Fruit fly (Drosophila melanogaster) whole organism, prepupa: Measurements from ENCODE around the gene CG43255.

Experiments used
- Blimp-1 ChIP-seq: fragments of 200-800 bp; sonication (Bioruptor generic); optimal IDR thresholded peaks from 3 replicates; lab custom pipeline; 2017; ENCODE audit warnings: missing biosample characterization, missing genetic modification characterization, mild to moderate bottlenecking, moderate library complexity, missing genetic modification reagents
- CG10631 ChIP-seq: fragments of 200-800 bp; sonication (Bioruptor generic); optimal IDR thresholded peaks from 2 replicates; lab custom pipeline; 2016; ENCODE audit warnings: missing biosample characterization, missing genetic modification characterization
- CG10669 ChIP-seq: fragments of 200-800 bp; sonication (Bioruptor generic); optimal IDR thresholded peaks from 3 replicates; lab custom pipeline; 2018; ENCODE audit warnings: missing biosample characterization, mild to moderate bottlenecking, missing genetic modification characterization, moderate library complexity
- CG11294 ChIP-seq: fragments of 200-800 bp; sonication (Bioruptor generic); IDR thresholded peaks from 2 replicates; pipeline ENCODE4 v1.3.6; 2022; ENCODE audit warnings: missing biosample characterization, missing genetic modification characterization
- CG15336 ChIP-seq: fragments of 200-800 bp; sonication (Bioruptor generic); IDR thresholded peaks from 2 replicates; pipeline ENCODE4 v1.3.6; 2022; ENCODE audit warnings: missing biosample characterization, missing genetic modification characterization
- CG16779 ChIP-seq: fragments of 200-800 bp; sonication (Bioruptor generic); optimal IDR thresholded peaks from 3 replicates; lab custom pipeline; 2017; ENCODE audit warnings: missing biosample characterization, mild to moderate bottlenecking, missing genetic modification characterization
- CG3032 ChIP-seq: fragments of 200-800 bp; optimal IDR thresholded peaks from 2 replicates; lab custom pipeline; 2019; ENCODE audit warnings: missing biosample characterization, mild to moderate bottlenecking, missing genetic modification characterization, moderate library complexity
- CG31627 ChIP-seq: fragments of 200-800 bp; sonication (Bioruptor generic); optimal IDR thresholded peaks from 3 replicates; lab custom pipeline; 2016; ENCODE audit warnings: missing biosample characterization, missing genetic modification characterization
- CG32006 ChIP-seq: fragments of 200-800 bp; sonication (Bioruptor generic); optimal IDR thresholded peaks from 3 replicates; lab custom pipeline; 2017; ENCODE audit warnings: missing biosample characterization, mild to moderate bottlenecking, missing genetic modification characterization
- CG3919 ChIP-seq: fragments of 200-800 bp; sonication (Bioruptor generic); optimal IDR thresholded peaks from 3 replicates; lab custom pipeline; 2016; ENCODE audit warnings: missing biosample characterization, missing genetic modification characterization
- CG4318 ChIP-seq: fragments of 200-800 bp; sonication (Bioruptor generic); optimal IDR thresholded peaks from 3 replicates; lab custom pipeline; 2017; ENCODE audit warnings: missing biosample characterization, mild to moderate bottlenecking, missing genetic modification characterization
- CG6276 ChIP-seq: fragments of 200-800 bp; sonication (Bioruptor generic); optimal IDR thresholded peaks from 2 replicates; lab custom pipeline; 2017; ENCODE audit warnings: missing biosample characterization, mild to moderate bottlenecking, missing genetic modification characterization
- CG6792 ChIP-seq: fragments of 200-800 bp; sonication (Bioruptor generic); optimal IDR thresholded peaks from 3 replicates; lab custom pipeline; 2016; ENCODE audit warnings: missing biosample characterization, missing genetic modification characterization
- CG7368 ChIP-seq: fragments of 200-800 bp; sonication (Bioruptor generic); optimal IDR thresholded peaks from 3 replicates; lab custom pipeline; 2016; ENCODE audit warnings: missing biosample characterization, missing genetic modification characterization
- CG8119 ChIP-seq: fragments of 200-800 bp; sonication (Bioruptor generic); IDR thresholded peaks from 3 replicates; pipeline ENCODE4 v1.3.6; 2022; ENCODE audit warnings: missing biosample characterization, missing genetic modification characterization
- CG8319 ChIP-seq: fragments of 200-800 bp; sonication (Bioruptor generic); optimal IDR thresholded peaks from 3 replicates; lab custom pipeline; 2016; ENCODE audit warnings: missing biosample characterization, missing genetic modification characterization
- CG8632 ChIP-seq: fragments of 200-800 bp; sonication (Bioruptor generic); optimal IDR thresholded peaks from 3 replicates; lab custom pipeline; 2016; ENCODE audit warnings: missing biosample characterization, missing genetic modification characterization
- Eip75B ChIP-seq: fragments of 200-800 bp; sonication (Bioruptor generic); optimal IDR thresholded peaks from 3 replicates; lab custom pipeline; 2016; ENCODE audit warnings: missing biosample characterization, missing genetic modification characterization
- Eip78C ChIP-seq: fragments of 200-800 bp; sonication (Bioruptor generic); peaks from one replicate; lab custom pipeline; 2016; ENCODE audit warnings: missing biosample characterization, missing genetic modification characterization
- Ets21C ChIP-seq: fragments of 200-800 bp; sonication (Bioruptor generic); optimal IDR thresholded peaks from 3 replicates; lab custom pipeline; 2016; ENCODE audit warnings: missing biosample characterization, missing genetic modification characterization
- Gug ChIP-seq: fragments of 200-800 bp; sonication (Bioruptor generic); IDR thresholded peaks from 2 replicates; pipeline ENCODE4 v1.3.6; 2022; ENCODE audit warnings: missing biosample characterization, missing genetic modification characterization
- Hr38 ChIP-seq: sonication (Bioruptor generic); optimal IDR thresholded peaks from 2 replicates; lab custom pipeline; 2016; ENCODE audit warnings: missing biosample characterization, missing genetic modification characterization
- Hr39 ChIP-seq: fragments of 200-800 bp; sonication (Bioruptor generic); optimal IDR thresholded peaks from 2 replicates; lab custom pipeline; 2016; ENCODE audit warnings: missing biosample characterization, missing genetic modification characterization
- Hr4 ChIP-seq: fragments of 200-800 bp; sonication (Bioruptor generic); optimal IDR thresholded peaks from 3 replicates; lab custom pipeline; 2016; ENCODE audit warnings: missing biosample characterization, missing genetic modification characterization
- Lpt ChIP-seq: fragments of 200-800 bp; sonication (Bioruptor generic); optimal IDR thresholded peaks from 3 replicates; lab custom pipeline; 2016; ENCODE audit warnings: missing biosample characterization, missing genetic modification characterization
- OdsH ChIP-seq: fragments of 200-800 bp; sonication (Bioruptor generic); optimal IDR thresholded peaks from 3 replicates; lab custom pipeline; 2016; ENCODE audit warnings: missing biosample characterization, missing genetic modification characterization
- Smox ChIP-seq: fragments of 200-800 bp; sonication (Bioruptor generic); optimal IDR thresholded peaks from 3 replicates; lab custom pipeline; 2016; ENCODE audit warnings: missing biosample characterization, missing genetic modification characterization
- Sox102F ChIP-seq: fragments of 200-800 bp; sonication (Bioruptor generic); optimal IDR thresholded peaks from 2 replicates; lab custom pipeline; 2016; ENCODE audit warnings: missing biosample characterization, mild to moderate bottlenecking, missing genetic modification characterization
- Sox14 ChIP-seq: fragments of 200-800 bp; sonication (Bioruptor generic); optimal IDR thresholded peaks from 3 replicates; lab custom pipeline; 2016; ENCODE audit warnings: missing biosample characterization, missing genetic modification characterization
- Sox15 ChIP-seq: fragments of 200-800 bp; sonication (Bioruptor generic); optimal IDR thresholded peaks from 3 replicates; lab custom pipeline; 2016; ENCODE audit warnings: missing biosample characterization, missing genetic modification characterization
- achi ChIP-seq: fragments of 200-800 bp; sonication (Bioruptor generic); optimal IDR thresholded peaks from 3 replicates; lab custom pipeline; 2016; ENCODE audit warnings: missing biosample characterization, missing genetic modification characterization
- acj6 ChIP-seq: fragments of 200-800 bp; sonication (Bioruptor generic); optimal IDR thresholded peaks from 3 replicates; lab custom pipeline; 2016; ENCODE audit warnings: missing biosample characterization, missing genetic modification characterization
- cyc ChIP-seq: fragments of 200-800 bp; sonication (Bioruptor generic); optimal IDR thresholded peaks from 3 replicates; lab custom pipeline; 2016; ENCODE audit warnings: missing biosample characterization, missing genetic modification characterization
- dac ChIP-seq: fragments of 200-800 bp; sonication (Bioruptor generic); optimal IDR thresholded peaks from 2 replicates; lab custom pipeline; 2017; ENCODE audit warnings: missing biosample characterization, mild to moderate bottlenecking, missing genetic modification characterization
- dsx ChIP-seq: fragments of 200-800 bp; optimal IDR thresholded peaks from 3 replicates; lab custom pipeline; 2019; ENCODE audit warnings: missing biosample characterization, mild to moderate bottlenecking, missing genetic modification characterization, moderate library complexity; ENCODE audit not compliant: poor library complexity, severe bottlenecking
- eg ChIP-seq: fragments of 200-800 bp; sonication (Bioruptor generic); IDR thresholded peaks from 3 replicates; pipeline ENCODE4 v1.3.6; 2022; ENCODE audit warnings: missing biosample characterization, missing genetic modification characterization
- esn ChIP-seq: fragments of 200-800 bp; sonication (Bioruptor generic); optimal IDR thresholded peaks from 2 replicates; lab custom pipeline; 2016; ENCODE audit warnings: missing biosample characterization, mild to moderate bottlenecking, missing genetic modification characterization, moderate library complexity
- fd59A ChIP-seq: fragments of 200-800 bp; sonication (Bioruptor generic); optimal IDR thresholded peaks from 2 replicates; lab custom pipeline; 2017; ENCODE audit warnings: missing biosample characterization, mild to moderate bottlenecking, missing genetic modification characterization, missing genetic modification reagents
- fd85E ChIP-seq: fragments of 200-800 bp; sonication (Bioruptor generic); optimal IDR thresholded peaks from 3 replicates; lab custom pipeline; 2016; ENCODE audit warnings: missing biosample characterization, missing genetic modification characterization
- lz ChIP-seq: fragments of 200-800 bp; sonication (Bioruptor generic); optimal IDR thresholded peaks from 3 replicates; lab custom pipeline; 2016; ENCODE audit warnings: missing biosample characterization, missing genetic modification characterization
- net ChIP-seq: fragments of 200-800 bp; sonication (Bioruptor generic); optimal IDR thresholded peaks from 3 replicates; lab custom pipeline; 2016; ENCODE audit warnings: missing biosample characterization, missing genetic modification characterization
- pdm3 ChIP-seq: fragments of 200-800 bp; sonication (Bioruptor generic); optimal IDR thresholded peaks from 3 replicates; lab custom pipeline; 2016; ENCODE audit warnings: missing biosample characterization, missing genetic modification characterization
- salr ChIP-seq, 2 experiments: fragments of 200-800 bp; sonication (Bioruptor generic); optimal IDR thresholded peaks; 3 replicates each; lab custom pipeline; 2016 to 2018; ENCODE audit warnings: missing biosample characterization in 2 of 2, missing genetic modification characterization in 2 of 2, mild to moderate bottlenecking in 1 of 2
- spab ChIP-seq: fragments of 200-800 bp; sonication (Bioruptor generic); optimal IDR thresholded peaks from 2 replicates; lab custom pipeline; 2017; ENCODE audit warnings: missing biosample characterization, mild to moderate bottlenecking, missing genetic modification characterization, missing genetic modification reagents
- svp ChIP-seq: fragments of 200-800 bp; sonication (Bioruptor generic); peaks from one replicate; lab custom pipeline; 2016; ENCODE audit warnings: missing biosample characterization, missing genetic modification characterization
- topi ChIP-seq: fragments of 200-800 bp; sonication (Bioruptor generic); optimal IDR thresholded peaks from 3 replicates; lab custom pipeline; 2016; ENCODE audit warnings: missing biosample characterization, missing genetic modification characterization
- vri ChIP-seq: fragments of 200-800 bp; sonication (Bioruptor generic); optimal IDR thresholded peaks from 3 replicates; lab custom pipeline; 2016; ENCODE audit warnings: missing biosample characterization, mild to moderate bottlenecking, missing genetic modification characterization

The CG43255 gene

dm6 chrX:8891565-8892276, 32.0 kb upstream of the CG43255 start (continued):
- TF ChIP-seq lz (GFP tag; lab: Kevin White, UChicago), result peak; percentile 59
- TF ChIP-seq eg (GFP tag; lab: Robert Waterston, UW), result peak; percentile 73
- peak; percentile 44 for TF ChIP-seq CG16779
- peak; percentile 71; the same call in 1 of the 2 replicates for TF ChIP-seq CG15336
- peak; percentile 57 for TF ChIP-seq topi (GFP tag; lab: Kevin White, UChicago)
- peak; percentile 63 for TF ChIP-seq CG3919 (GFP tag; lab: Kevin White, UChicago)
- peak; percentile 65 for TF ChIP-seq esn
- peak; percentile 15 for TF ChIP-seq Eip75B
- peak; percentile 74 for TF ChIP-seq CG32006
- peak; percentile 71 for TF ChIP-seq Hr4 (GFP tag; lab: Kevin White, UChicago)
- peak; percentile 71 for TF ChIP-seq vri
- peak; percentile 57 for TF ChIP-seq CG6276 (GFP tag; lab: Kevin White, UChicago)
- no peak for TF ChIP-seq fd59A
- TF ChIP-seq CG7368, result peak; percentile 31
- no peak for TF ChIP-seq spab (GFP tag; lab: Kevin White, UChicago)
- TF ChIP-seq pdm3, result peak; percentile 63
- TF ChIP-seq Hr38 (GFP tag; lab: Kevin White, UChicago), result no peak
- no peak for TF ChIP-seq Lpt (GFP tag; lab: Kevin White, UChicago)
- peak; percentile 32 for TF ChIP-seq Sox102F (GFP tag; lab: Kevin White, UChicago)
- peak; percentile 48 for TF ChIP-seq Hr39 (GFP tag; lab: Kevin White, UChicago)
- peak; percentile 26 for TF ChIP-seq Sox15 (GFP tag; lab: Kevin White, UChicago)
- peak; percentile 16 for TF ChIP-seq CG3032 (tag; lab: Kevin White, UChicago)
- peak; percentile 64 for TF ChIP-seq Blimp-1
- TF ChIP-seq svp (GFP tag; lab: Kevin White, UChicago), result peak; percentile 82
- TF ChIP-seq CG11294 (GFP tag; lab: Robert Waterston, UW), result no peak

- TF ChIP-seq Hr38 (GFP tag; lab: Kevin White, UChicago) (no peak), OdsH (GFP tag; lab: Kevin White, UChicago) (peak; percentile 37), CG8119 (no peak), Sox14 (GFP tag; lab: Kevin White, UChicago) (no peak), Gug (no peak), fd85E (GFP tag; lab: Kevin White, UChicago) (no peak), Hr4 (GFP tag; lab: Kevin White, UChicago) (peak; percentile 24), achi (no peak), topi (GFP tag; lab: Kevin White, UChicago) (peak; percentile 27), acj6 (no peak), CG10631 (GFP tag; lab: Kevin White, UChicago) (no peak), Eip78C (GFP tag; lab: Kevin White, UChicago) (peak; percentile 62), pdm3 (peak; percentile 20), salr (GFP tag; optimal IDR thresholded peaks at IDR 0.05; lab: Kevin White, UChicago) (no peak), eg (GFP tag; lab: Robert Waterston, UW) (peak; percentile 39; the same call in 1 of the 3 replicates), fd59A (no peak), Lpt (GFP tag; lab: Kevin White, UChicago) (no peak), svp (GFP tag; lab: Kevin White, UChicago) (no peak), CG32006 (no peak), Sox15 (GFP tag; lab: Kevin White, UChicago) (no peak), CG8319 (GFP tag; lab: Kevin White, UChicago) (no peak), CG16779 (no peak), CG3032 (tag; lab: Kevin White, UChicago) (peak; percentile 19), CG8632 (GFP tag; lab: Kevin White, UChicago) (no peak), Eip75B (no peak), CG6792 (no peak), Ets21C (GFP tag; lab: Kevin White, UChicago) (no peak), Smox (GFP tag; lab: Kevin White, UChicago) (peak; percentile 16), dac (GFP tag; lab: Kevin White, UChicago) (no peak), CG10669 (GFP tag; lab: Kevin White, UChicago) (no peak), CG4318 (GFP tag; lab: Kevin White, UChicago) (no peak), net (no peak), cyc (GFP tag; lab: Kevin White, UChicago) (peak; percentile 20), esn (peak; percentile 19), vri (peak; percentile 19), dsx (GFP tag; lab: Kevin White, UChicago) (no peak), CG31627 (GFP tag; lab: Kevin White, UChicago) (no peak), Hr39 (GFP tag; lab: Kevin White, UChicago) (peak; percentile 25), Sox102F (GFP tag; lab: Kevin White, UChicago) (peak; percentile 28)
Observed at dm6 chrX:8892445-8893009, 31.2 kb upstream of the CG43255 start.
